Worm (Caenorhabditis elegans) whole organism, L4/young adult: ENCODE measurements around the gene moc-5.

Experiments
- W03F9.2 ChIP-seq: fragments of 150-350 bp; optimal IDR thresholded peaks from 2 replicates; lab custom pipeline; 2014; ENCODE audit warnings: missing biosample characterization, missing genetic modification characterization
- dao-5 ChIP-seq: sonication (generic microtip); optimal IDR thresholded peaks from 2 replicates; lab custom pipeline; 2016; ENCODE audit warnings: missing genotype, missing genetic modification characterization, moderate library complexity, missing compliant biosample characterization
- him-1 ChIP-seq: sonication (generic microtip); optimal IDR thresholded peaks from 2 replicates; lab custom pipeline; 2016; ENCODE audit warnings: missing genotype, missing genetic modification reagents, missing genetic modification characterization, missing compliant biosample characterization

- no peak for TF ChIP-seq dao-5
- no peak for TF ChIP-seq W03F9.2 (tag; lab: Kevin White, UChicago)
- TF ChIP-seq him-1 (tag; lab: Kevin White, UChicago): no peak
These were observed 17.6 kb downstream of the moc-5 start for ce11 chrX:9548011-9548795.
